Worm (Caenorhabditis elegans) whole organism, L1 larva: Measurements from ENCODE around the gene Y50E8A.2.

Experiments used
- elt-2 ChIP-seq: sonication (generic microtip); optimal IDR thresholded peaks from 2 replicates; lab custom pipeline; 2016; ENCODE audit warnings: missing genetic modification characterization, mild to moderate bottlenecking, inconsistent platforms, missing compliant biosample characterization, missing genetic modification reagents
- fos-1 ChIP-seq: fragments of 150-350 bp; optimal IDR thresholded peaks from 2 replicates; lab custom pipeline; 2014; ENCODE audit warnings: missing biosample characterization, missing genetic modification characterization
- rnt-1 ChIP-seq: sonication (generic microtip); optimal IDR thresholded peaks from 2 replicates; lab custom pipeline; 2016; ENCODE audit warnings: mild to moderate bottlenecking, missing genetic modification characterization, moderate library complexity, missing compliant biosample characterization
- unc-62 ChIP-seq: fragments of 150-350 bp; optimal IDR thresholded peaks from 2 replicates; lab custom pipeline; 2014; ENCODE audit warnings: missing biosample characterization, missing genetic modification reagents, missing genetic modification characterization
- zag-1 ChIP-seq: fragments of 150-350 bp; optimal IDR thresholded peaks from 2 replicates; lab custom pipeline; 2014; ENCODE audit warnings: missing biosample characterization, missing genetic modification characterization
- zip-4 ChIP-seq: fragments of 200-800 bp; sonication (Bioruptor generic); optimal IDR thresholded peaks from 2 replicates; lab custom pipeline; 2018; ENCODE audit warnings: mild to moderate bottlenecking, missing genetic modification characterization, moderate library complexity, missing compliant biosample characterization
- ztf-11 ChIP-seq, 2 experiments: sonication (generic microtip); optimal IDR thresholded peaks; 2 replicates each; lab custom pipeline; 2016 to 2017; ENCODE audit warnings: missing genetic modification characterization in 2 of 2, missing biosample characterization in 1 of 2, missing compliant biosample characterization in 1 of 2

DNA sequence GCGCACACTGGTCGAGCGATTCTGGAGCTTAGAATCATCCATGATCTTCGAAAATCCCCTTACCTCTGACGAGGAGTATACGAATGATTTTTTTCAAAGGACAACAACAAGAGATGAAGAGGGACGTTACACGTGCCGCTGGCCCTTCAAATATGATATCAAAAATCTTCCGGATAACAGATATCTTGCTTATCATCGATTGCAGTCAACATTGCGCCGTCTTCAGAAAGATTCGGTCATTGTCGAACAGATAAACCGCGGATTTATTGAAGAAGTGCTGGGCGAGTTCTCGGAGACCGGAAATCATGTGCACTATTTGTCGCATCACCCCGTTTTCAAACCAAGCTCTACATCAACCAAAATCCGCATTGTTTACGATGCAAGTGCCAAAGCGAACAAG is 33.9 kb upstream of the Y50E8A.2 start:
- TF ChIP-seq unc-62 (GFP tag; lab: Kevin White, UChicago) (no peak), elt-2 (no peak), fos-1 (tag; lab: Kevin White, UChicago) (no peak), ztf-11 (tag; optimal IDR thresholded peaks at IDR 0.05; lab: Kevin White, UChicago) (no peak), zip-4 (GFP tag; lab: Kevin White, UChicago) (no peak), rnt-1 (tag; lab: Kevin White, UChicago) (no peak), zag-1 (tag; lab: Kevin White, UChicago) (no peak)
